Worm (Caenorhabditis elegans) whole organism, L2 larva: ENCODE measurements around the gene W04D2.4.

Experiments
- C34F6.9 ChIP-seq: fragments of 150-350 bp; optimal IDR thresholded peaks from 2 replicates; lab custom pipeline; 2014; ENCODE audit warnings: missing biosample characterization, missing genetic modification characterization
- F13H6.1 ChIP-seq: sonication (generic microtip); optimal IDR thresholded peaks from 2 replicates; lab custom pipeline; 2016; ENCODE audit warnings: missing genetic modification characterization, missing compliant biosample characterization
- R02D3.7 ChIP-seq: fragments of 150-350 bp; optimal IDR thresholded peaks from 2 replicates; lab custom pipeline; 2014; ENCODE audit warnings: missing biosample characterization, missing genetic modification characterization
- Y55F3AM.14 ChIP-seq: fragments of 200-800 bp; sonication (Bioruptor generic); optimal IDR thresholded peaks from 2 replicates; lab custom pipeline; 2018; ENCODE audit warnings: mild to moderate bottlenecking, missing genetic modification characterization, missing compliant biosample characterization
- ZK546.5 ChIP-seq: sonication (generic microtip); optimal IDR thresholded peaks from 2 replicates; lab custom pipeline; 2017; ENCODE audit warnings: missing biosample characterization, missing genetic modification characterization
- alr-1 ChIP-seq: fragments of 150-350 bp; optimal IDR thresholded peaks from 2 replicates; lab custom pipeline; 2014; ENCODE audit warnings: missing biosample characterization, missing genetic modification characterization
- aly-2 ChIP-seq: fragments of 150-350 bp; optimal IDR thresholded peaks from 2 replicates; lab custom pipeline; 2014; ENCODE audit warnings: missing biosample characterization, missing genetic modification characterization
- ama-1 ChIP-seq: fragments of 150-350 bp; optimal IDR thresholded peaks from 2 replicates; lab custom pipeline; 2018; ENCODE audit warnings: inconsistent platforms
- blmp-1 ChIP-seq: sonication (generic microtip); optimal IDR thresholded peaks from 2 replicates; lab custom pipeline; 2017; ENCODE audit warnings: missing genetic modification characterization, mild to moderate bottlenecking, missing compliant biosample characterization, antibody characterized with exemption, moderate library complexity; ENCODE audit not compliant: insufficient read depth
- ceh-16 ChIP-seq: fragments of 150-350 bp; optimal IDR thresholded peaks from 2 replicates; lab custom pipeline; 2014; ENCODE audit warnings: missing biosample characterization, missing genetic modification characterization
- ceh-82 ChIP-seq: fragments of 150-350 bp; optimal IDR thresholded peaks from 2 replicates; lab custom pipeline; 2014; ENCODE audit warnings: missing biosample characterization, missing genetic modification characterization
- crh-2 ChIP-seq: sonication (generic microtip); optimal IDR thresholded peaks from 2 replicates; lab custom pipeline; 2017; ENCODE audit warnings: missing biosample characterization, missing genetic modification characterization
- egl-27 ChIP-seq: sonication (generic microtip); optimal IDR thresholded peaks from 3 replicates; lab custom pipeline; 2017; ENCODE audit warnings: missing biosample characterization, missing genetic modification reagents, missing genetic modification characterization
- elt-1 ChIP-seq: fragments of 150-350 bp; optimal IDR thresholded peaks from 2 replicates; lab custom pipeline; 2014; ENCODE audit warnings: missing biosample characterization, missing genetic modification characterization
- fos-1 ChIP-seq: fragments of 150-350 bp; optimal IDR thresholded peaks from 2 replicates; lab custom pipeline; 2014; ENCODE audit warnings: missing biosample characterization, missing genetic modification characterization
- lin-11 ChIP-seq: fragments of 150-350 bp; sonication (generic microtip); optimal IDR thresholded peaks from 2 replicates; lab custom pipeline; 2014; ENCODE audit warnings: missing biosample characterization, missing genetic modification characterization, inconsistent platforms, mixed read lengths
- lin-13 ChIP-seq: fragments of 150-350 bp; optimal IDR thresholded peaks from 2 replicates; lab custom pipeline; 2014; ENCODE audit warnings: missing biosample characterization, missing genetic modification reagents, missing genetic modification characterization
- lin-39 ChIP-seq: fragments of 150-350 bp; optimal IDR thresholded peaks from 2 replicates; lab custom pipeline; 2014; ENCODE audit warnings: missing biosample characterization, missing genetic modification reagents, missing genetic modification characterization
- lsy-2 ChIP-seq, 2 experiments: fragments of 150-350 bp in 1 of 2; sonication (generic microtip) in 1 of 2; optimal IDR thresholded peaks; 2 replicates each; lab custom pipeline; 2014 to 2017; ENCODE audit warnings: missing biosample characterization in 2 of 2, missing genetic modification characterization in 2 of 2
- mab-5 ChIP-seq: fragments of 150-350 bp; optimal IDR thresholded peaks from 2 replicates; lab custom pipeline; 2014; ENCODE audit warnings: missing biosample characterization, missing genetic modification characterization
- mdl-1 ChIP-seq, 2 experiments: fragments of 150-350 bp in 1 of 2; sonication (generic microtip) in 1 of 2; optimal IDR thresholded peaks; 2 replicates each; lab custom pipeline; 2017; ENCODE audit warnings: missing biosample characterization in 2 of 2, missing genetic modification characterization in 2 of 2
- nhr-11 ChIP-seq: fragments of 150-350 bp; optimal IDR thresholded peaks from 2 replicates; lab custom pipeline; 2014; ENCODE audit warnings: missing biosample characterization, missing genetic modification characterization
- nhr-12 ChIP-seq: fragments of 150-350 bp; optimal IDR thresholded peaks from 2 replicates; lab custom pipeline; 2014; ENCODE audit warnings: missing biosample characterization, missing genetic modification characterization
- nhr-129 ChIP-seq: fragments of 150-350 bp; optimal IDR thresholded peaks from 2 replicates; lab custom pipeline; 2014; ENCODE audit warnings: missing biosample characterization, missing genetic modification characterization
- nhr-21 ChIP-seq: fragments of 150-350 bp; optimal IDR thresholded peaks from 2 replicates; lab custom pipeline; 2014; ENCODE audit warnings: missing biosample characterization, missing genetic modification characterization
- nhr-23 ChIP-seq: fragments of 150-350 bp; optimal IDR thresholded peaks from 2 replicates; lab custom pipeline; 2014; ENCODE audit warnings: missing biosample characterization, missing genetic modification reagents, missing genetic modification characterization
- nhr-237 ChIP-seq: fragments of 150-350 bp; optimal IDR thresholded peaks from 2 replicates; lab custom pipeline; 2014; ENCODE audit warnings: missing biosample characterization, missing genetic modification characterization
- nhr-25 ChIP-seq: fragments of 150-350 bp; sonication (generic microtip); optimal IDR thresholded peaks from 3 replicates; lab custom pipeline; 2014; ENCODE audit warnings: missing biosample characterization, missing genetic modification characterization
- nhr-77 ChIP-seq: fragments of 150-350 bp; optimal IDR thresholded peaks from 2 replicates; lab custom pipeline; 2014; ENCODE audit warnings: missing biosample characterization, missing genetic modification characterization
- peb-1 ChIP-seq: fragments of 150-350 bp; optimal IDR thresholded peaks from 2 replicates; lab custom pipeline; 2014; ENCODE audit warnings: missing biosample characterization, missing genetic modification characterization
- sem-4 ChIP-seq: fragments of 150-350 bp; optimal IDR thresholded peaks from 2 replicates; lab custom pipeline; 2014; ENCODE audit warnings: missing biosample characterization, missing genetic modification reagents, missing genetic modification characterization
- skn-1 ChIP-seq: sonication (generic microtip); optimal IDR thresholded peaks from 2 replicates; lab custom pipeline; 2017; ENCODE audit warnings: missing biosample characterization, missing genetic modification characterization
- sma-3 ChIP-seq: sonication (generic microtip); optimal IDR thresholded peaks from 2 replicates; lab custom pipeline; 2016; ENCODE audit warnings: missing genetic modification reagents, missing genetic modification characterization, missing compliant biosample characterization
- sma-9 ChIP-seq, 2 experiments: fragments of 150-350 bp in 1 of 2; sonication (generic microtip) in 1 of 2; optimal IDR thresholded peaks; 2 replicates each; lab custom pipeline; 2014 to 2016; ENCODE audit warnings: missing genetic modification characterization in 2 of 2, mild to moderate bottlenecking in 1 of 2, missing biosample characterization in 1 of 2, missing compliant biosample characterization in 1 of 2, missing genetic modification reagents in 1 of 2, moderate library complexity in 1 of 2
- unc-39 ChIP-seq: fragments of 150-350 bp; optimal IDR thresholded peaks from 2 replicates; lab custom pipeline; 2014; ENCODE audit warnings: missing biosample characterization, missing genetic modification characterization
- unc-55 ChIP-seq: fragments of 150-350 bp; sonication (generic microtip); optimal IDR thresholded peaks from 3 replicates; lab custom pipeline; 2014; ENCODE audit warnings: missing biosample characterization, missing genetic modification reagents, missing genetic modification characterization
- unc-62 ChIP-seq: fragments of 150-350 bp; optimal IDR thresholded peaks from 2 replicates; lab custom pipeline; 2014; ENCODE audit warnings: missing biosample characterization, missing genetic modification reagents, missing genetic modification characterization
- zag-1 ChIP-seq: fragments of 150-350 bp; optimal IDR thresholded peaks from 2 replicates; lab custom pipeline; 2014; ENCODE audit warnings: missing biosample characterization, missing genetic modification characterization
- ztf-4 ChIP-seq: fragments of 150-350 bp; optimal IDR thresholded peaks from 2 replicates; lab custom pipeline; 2014; ENCODE audit warnings: missing biosample characterization, missing genetic modification characterization

W04D2.4 gene

DNA sequence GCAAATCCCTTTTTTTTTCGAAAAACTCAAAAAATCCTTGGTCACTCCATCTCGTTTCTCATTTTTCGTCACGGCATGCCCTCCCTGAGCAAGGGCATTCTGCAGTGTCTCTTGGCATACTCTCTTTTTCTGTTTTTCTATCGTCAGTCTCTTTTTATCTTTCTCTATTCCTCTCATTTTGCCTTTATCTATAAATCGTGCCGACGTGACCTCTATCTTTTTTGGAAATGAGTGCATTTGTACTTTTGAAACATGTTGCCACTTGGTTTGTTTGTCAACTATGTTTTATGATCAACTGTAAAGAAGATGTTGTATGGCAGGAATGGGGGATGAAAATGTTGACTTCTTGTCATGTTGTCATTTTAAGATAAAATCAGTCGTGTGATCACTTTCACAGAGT is 31.4 kb upstream of the W04D2.4 start:
- TF ChIP-seq peb-1 (tag; lab: Kevin White, UChicago) (peak; percentile 25), crh-2 (tag; lab: Kevin White, UChicago) (peak; percentile 78), nhr-25 (peak; percentile 65), nhr-129 (tag; lab: Kevin White, UChicago) (peak; percentile 77), blmp-1 (tag; lab: Kevin White, UChicago) (peak; percentile 62), lin-13 (peak; percentile 44), aly-2 (tag; lab: Kevin White, UChicago) (no peak), ZK546.5 (no peak), ama-1 (lab: Kevin White, UChicago) (no peak), zag-1 (tag; lab: Kevin White, UChicago) (peak; percentile 74), lin-11 (tag; lab: Kevin White, UChicago) (no peak), Y55F3AM.14 (GFP tag; lab: Kevin White, UChicago) (peak; percentile 64), R02D3.7 (tag; lab: Kevin White, UChicago) (no peak), unc-39 (tag; lab: Kevin White, UChicago) (no peak), nhr-77 (tag; lab: Kevin White, UChicago) (no peak), sma-3 (GFP tag; lab: Kevin White, UChicago) (peak; percentile 61), egl-27 (tag; lab: Kevin White, UChicago) (peak; percentile 83), skn-1 (no peak), alr-1 (tag; lab: Kevin White, UChicago) (no peak), nhr-23 (tag; lab: Kevin White, UChicago) (no peak), mab-5 (tag; lab: Kevin White, UChicago) (no peak), unc-62 (GFP tag; lab: Kevin White, UChicago) (no peak), lsy-2 (tag; optimal IDR thresholded peaks at IDR 0.05; lab: Kevin White, UChicago) (peak in 1 of 2 experiments; percentile 76), unc-55 (GFP tag; lab: Kevin White, UChicago) (no peak), F13H6.1 (tag; lab: Kevin White, UChicago) (peak; percentile 81), sem-4 (peak; percentile 63), C34F6.9 (peak; percentile 77), nhr-237 (tag; lab: Kevin White, UChicago) (no peak), nhr-11 (tag; lab: Kevin White, UChicago) (no peak), nhr-21 (tag; lab: Kevin White, UChicago) (peak; percentile 55), nhr-12 (tag; lab: Kevin White, UChicago) (no peak), ceh-16 (tag; lab: Kevin White, UChicago) (no peak), sma-9 (GFP tag; optimal IDR thresholded peaks at IDR 0.05; lab: Kevin White, UChicago) (peak; percentile 96), sma-9 (tag; optimal IDR thresholded peaks at IDR 0.05; lab: Kevin White, UChicago) (no peak), mdl-1 (tag; optimal IDR thresholded peaks at IDR 0.05; lab: Kevin White, UChicago) (peak; percentile 2 to 63), elt-1 (tag; lab: Kevin White, UChicago) (no peak), fos-1 (peak; percentile 93), lin-39 (tag; lab: Kevin White, UChicago) (no peak), ceh-82 (tag; lab: Kevin White, UChicago) (no peak), ztf-4 (no peak)

DNA sequence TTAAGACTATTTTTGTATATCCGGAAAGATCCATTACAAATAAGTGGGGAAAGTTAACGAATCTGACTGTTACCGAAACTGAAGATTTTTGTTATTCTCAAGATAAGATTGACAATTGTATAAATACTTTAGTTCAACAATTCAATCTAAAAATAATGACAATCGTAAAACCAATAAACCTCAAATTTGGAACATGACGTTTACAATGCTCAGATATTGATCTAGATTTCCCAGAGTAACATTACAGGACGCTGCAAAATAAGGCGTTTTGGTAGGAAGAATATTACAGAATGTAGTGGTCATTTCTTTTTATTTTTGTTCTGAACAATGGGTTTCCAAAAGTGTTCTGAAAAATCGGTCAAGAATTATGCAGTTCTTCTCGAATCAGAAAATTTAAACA is 29.2 kb upstream of the W04D2.4 start, which contains the start of gene F45D3.1:
TSS of gene F45D3.1 (plus strand) at position 301 of the 400 bp plus-strand sequence.
- TF ChIP-seq nhr-21 (tag; lab: Kevin White, UChicago) (no peak), ama-1 (lab: Kevin White, UChicago) (no peak), mab-5 (tag; lab: Kevin White, UChicago) (no peak), nhr-129 (tag; lab: Kevin White, UChicago) (no peak), unc-39 (tag; lab: Kevin White, UChicago) (no peak), sem-4 (no peak), elt-1 (tag; lab: Kevin White, UChicago) (no peak)

DNA sequence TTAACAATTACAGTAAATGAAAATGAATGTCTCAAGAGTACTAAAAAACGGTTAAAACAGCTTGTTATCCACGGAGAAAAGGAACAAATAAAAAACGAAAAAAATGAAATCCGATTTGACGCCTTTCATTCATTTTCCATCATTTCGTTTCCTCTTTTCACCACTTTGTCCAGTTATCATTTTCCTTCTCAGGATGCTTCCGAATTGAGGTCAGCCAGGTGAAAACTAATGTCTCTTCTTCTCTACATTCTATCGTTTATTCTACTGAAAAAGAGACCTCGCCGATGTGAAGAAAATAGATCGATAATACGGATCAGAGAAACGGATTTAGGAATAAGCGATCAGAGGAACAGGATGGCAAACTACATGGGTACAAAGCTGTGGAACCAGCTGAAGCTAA is 28.6 kb upstream of the W04D2.4 start:
- TF ChIP-seq egl-27 (tag; lab: Kevin White, UChicago), result no peak
